Fruit fly (Drosophila melanogaster) whole organism, prepupa: ENCODE data around the gene Obp99d.

Experiments
- CG10631 ChIP-seq: fragments of 200-800 bp; sonication (Bioruptor generic); optimal IDR thresholded peaks from 2 replicates; lab custom pipeline; 2016; ENCODE audit warnings: missing biosample characterization, missing genetic modification characterization
- CG11294 ChIP-seq: fragments of 200-800 bp; sonication (Bioruptor generic); IDR thresholded peaks from 2 replicates; pipeline ENCODE4 v1.3.6; 2022; ENCODE audit warnings: missing biosample characterization, missing genetic modification characterization
- CG11762 ChIP-seq: fragments of 200-800 bp; sonication (Bioruptor generic); optimal IDR thresholded peaks from 3 replicates; lab custom pipeline; 2016; ENCODE audit warnings: missing biosample characterization, missing genetic modification characterization; ENCODE audit not compliant: insufficient read depth
- CG11902 ChIP-seq: fragments of 200-800 bp; sonication (Bioruptor generic); optimal IDR thresholded peaks from 3 replicates; lab custom pipeline; 2016; ENCODE audit warnings: missing biosample characterization, missing genetic modification characterization
- CG15336 ChIP-seq: fragments of 200-800 bp; sonication (Bioruptor generic); IDR thresholded peaks from 2 replicates; pipeline ENCODE4 v1.3.6; 2022; ENCODE audit warnings: missing biosample characterization, missing genetic modification characterization
- CG16779 ChIP-seq: fragments of 200-800 bp; sonication (Bioruptor generic); optimal IDR thresholded peaks from 3 replicates; lab custom pipeline; 2017; ENCODE audit warnings: missing biosample characterization, mild to moderate bottlenecking, missing genetic modification characterization
- CG3032 ChIP-seq: fragments of 200-800 bp; optimal IDR thresholded peaks from 2 replicates; lab custom pipeline; 2019; ENCODE audit warnings: missing biosample characterization, mild to moderate bottlenecking, missing genetic modification characterization, moderate library complexity
- CG31627 ChIP-seq: fragments of 200-800 bp; sonication (Bioruptor generic); optimal IDR thresholded peaks from 3 replicates; lab custom pipeline; 2016; ENCODE audit warnings: missing biosample characterization, missing genetic modification characterization
- CG32006 ChIP-seq: fragments of 200-800 bp; sonication (Bioruptor generic); optimal IDR thresholded peaks from 3 replicates; lab custom pipeline; 2017; ENCODE audit warnings: missing biosample characterization, mild to moderate bottlenecking, missing genetic modification characterization
- CG34406 ChIP-seq: fragments of 200-800 bp; sonication (Bioruptor generic); optimal IDR thresholded peaks from 3 replicates; lab custom pipeline; 2016; ENCODE audit warnings: missing biosample characterization, missing genetic modification characterization
- CG4318 ChIP-seq: fragments of 200-800 bp; sonication (Bioruptor generic); optimal IDR thresholded peaks from 3 replicates; lab custom pipeline; 2017; ENCODE audit warnings: missing biosample characterization, mild to moderate bottlenecking, missing genetic modification characterization
- CG6163 ChIP-seq: fragments of 200-800 bp; sonication (Bioruptor generic); IDR thresholded peaks from 3 replicates; pipeline ENCODE4 v1.3.6; 2022; ENCODE audit warnings: missing biosample characterization, missing genetic modification characterization
- CG6854 ChIP-seq: fragments of 200-800 bp; sonication (Bioruptor generic); optimal IDR thresholded peaks from 2 replicates; lab custom pipeline; 2017; ENCODE audit warnings: missing biosample characterization, mild to moderate bottlenecking, missing genetic modification characterization
- CG8119 ChIP-seq: fragments of 200-800 bp; sonication (Bioruptor generic); IDR thresholded peaks from 3 replicates; pipeline ENCODE4 v1.3.6; 2022; ENCODE audit warnings: missing biosample characterization, missing genetic modification characterization
- CG8319 ChIP-seq: fragments of 200-800 bp; sonication (Bioruptor generic); optimal IDR thresholded peaks from 3 replicates; lab custom pipeline; 2016; ENCODE audit warnings: missing biosample characterization, missing genetic modification characterization
- CG8632 ChIP-seq: fragments of 200-800 bp; sonication (Bioruptor generic); optimal IDR thresholded peaks from 3 replicates; lab custom pipeline; 2016; ENCODE audit warnings: missing biosample characterization, missing genetic modification characterization
- Eip78C ChIP-seq: fragments of 200-800 bp; sonication (Bioruptor generic); peaks from one replicate; lab custom pipeline; 2016; ENCODE audit warnings: missing biosample characterization, missing genetic modification characterization
- Eip93F ChIP-seq: fragments of 200-800 bp; sonication (Bioruptor generic); optimal IDR thresholded peaks from 2 replicates; lab custom pipeline; 2016; ENCODE audit warnings: missing biosample characterization, mild to moderate bottlenecking, missing genetic modification characterization
- Ets21C ChIP-seq: fragments of 200-800 bp; sonication (Bioruptor generic); optimal IDR thresholded peaks from 3 replicates; lab custom pipeline; 2016; ENCODE audit warnings: missing biosample characterization, missing genetic modification characterization
- Ets96B ChIP-seq: fragments of 200-800 bp; optimal IDR thresholded peaks from 2 replicates; lab custom pipeline; 2019; ENCODE audit warnings: missing biosample characterization, mild to moderate bottlenecking, missing genetic modification characterization, moderate library complexity
- Gug ChIP-seq: fragments of 200-800 bp; sonication (Bioruptor generic); IDR thresholded peaks from 2 replicates; pipeline ENCODE4 v1.3.6; 2022; ENCODE audit warnings: missing biosample characterization, missing genetic modification characterization
- Hr39 ChIP-seq: fragments of 200-800 bp; sonication (Bioruptor generic); optimal IDR thresholded peaks from 2 replicates; lab custom pipeline; 2016; ENCODE audit warnings: missing biosample characterization, missing genetic modification characterization
- Lpt ChIP-seq: fragments of 200-800 bp; sonication (Bioruptor generic); optimal IDR thresholded peaks from 3 replicates; lab custom pipeline; 2016; ENCODE audit warnings: missing biosample characterization, missing genetic modification characterization
- Sox102F ChIP-seq: fragments of 200-800 bp; sonication (Bioruptor generic); optimal IDR thresholded peaks from 2 replicates; lab custom pipeline; 2016; ENCODE audit warnings: missing biosample characterization, mild to moderate bottlenecking, missing genetic modification characterization
- Sox14 ChIP-seq: fragments of 200-800 bp; sonication (Bioruptor generic); optimal IDR thresholded peaks from 3 replicates; lab custom pipeline; 2016; ENCODE audit warnings: missing biosample characterization, missing genetic modification characterization
- Sox15 ChIP-seq: fragments of 200-800 bp; sonication (Bioruptor generic); optimal IDR thresholded peaks from 3 replicates; lab custom pipeline; 2016; ENCODE audit warnings: missing biosample characterization, missing genetic modification characterization
- achi ChIP-seq: fragments of 200-800 bp; sonication (Bioruptor generic); optimal IDR thresholded peaks from 3 replicates; lab custom pipeline; 2016; ENCODE audit warnings: missing biosample characterization, missing genetic modification characterization
- eg ChIP-seq: fragments of 200-800 bp; sonication (Bioruptor generic); IDR thresholded peaks from 3 replicates; pipeline ENCODE4 v1.3.6; 2022; ENCODE audit warnings: missing biosample characterization, missing genetic modification characterization
- esn ChIP-seq: fragments of 200-800 bp; sonication (Bioruptor generic); optimal IDR thresholded peaks from 2 replicates; lab custom pipeline; 2016; ENCODE audit warnings: missing biosample characterization, mild to moderate bottlenecking, missing genetic modification characterization, moderate library complexity
- fd59A ChIP-seq: fragments of 200-800 bp; sonication (Bioruptor generic); optimal IDR thresholded peaks from 2 replicates; lab custom pipeline; 2017; ENCODE audit warnings: missing biosample characterization, mild to moderate bottlenecking, missing genetic modification characterization, missing genetic modification reagents
- fd85E ChIP-seq: fragments of 200-800 bp; sonication (Bioruptor generic); optimal IDR thresholded peaks from 3 replicates; lab custom pipeline; 2016; ENCODE audit warnings: missing biosample characterization, missing genetic modification characterization
- fkh ChIP-seq: fragments of 200-800 bp; sonication (Bioruptor generic); optimal IDR thresholded peaks from 3 replicates; lab custom pipeline; 2017; ENCODE audit warnings: missing biosample characterization, mild to moderate bottlenecking, missing genetic modification characterization, moderate library complexity
- lz ChIP-seq: fragments of 200-800 bp; sonication (Bioruptor generic); optimal IDR thresholded peaks from 3 replicates; lab custom pipeline; 2016; ENCODE audit warnings: missing biosample characterization, missing genetic modification characterization
- pdm3 ChIP-seq: fragments of 200-800 bp; sonication (Bioruptor generic); optimal IDR thresholded peaks from 3 replicates; lab custom pipeline; 2016; ENCODE audit warnings: missing biosample characterization, missing genetic modification characterization
- salr ChIP-seq, 2 experiments: fragments of 200-800 bp; sonication (Bioruptor generic); optimal IDR thresholded peaks; 3 replicates each; lab custom pipeline; 2016 to 2018; ENCODE audit warnings: missing biosample characterization in 2 of 2, missing genetic modification characterization in 2 of 2, mild to moderate bottlenecking in 1 of 2
- svp ChIP-seq: fragments of 200-800 bp; sonication (Bioruptor generic); peaks from one replicate; lab custom pipeline; 2016; ENCODE audit warnings: missing biosample characterization, missing genetic modification characterization
- vri ChIP-seq: fragments of 200-800 bp; sonication (Bioruptor generic); optimal IDR thresholded peaks from 3 replicates; lab custom pipeline; 2016; ENCODE audit warnings: missing biosample characterization, mild to moderate bottlenecking, missing genetic modification characterization

Gene Obp99d

dm6 chr3R:29745056-29745455 lies 30.8 kb downstream of the Obp99d start, which contains the start of the genes Wdr24 and IntS11 (continued):
- peak; percentile 98 for TF ChIP-seq Gug (GFP tag; lab: Robert Waterston, UW)
- TF ChIP-seq Hr39: peak; percentile 98
- TF ChIP-seq Eip78C (GFP tag; lab: Kevin White, UChicago): peak; percentile 98
- no peak for TF ChIP-seq fd85E (GFP tag; lab: Kevin White, UChicago)
- peak; percentile 98 for TF ChIP-seq Sox14 (GFP tag; lab: Kevin White, UChicago)
- peak; percentile 92 for TF ChIP-seq CG8632 (GFP tag; lab: Kevin White, UChicago)
- peak; percentile 84 for TF ChIP-seq CG8319
- TF ChIP-seq CG8119 (GFP tag; lab: Robert Waterston, UW): peak; percentile 89
- TF ChIP-seq Eip93F (GFP tag; lab: Kevin White, UChicago): no peak
- peak; percentile 98 for TF ChIP-seq CG31627 (GFP tag; lab: Kevin White, UChicago)
- TF ChIP-seq salr (GFP tag; optimal IDR thresholded peaks at IDR 0.05; lab: Kevin White, UChicago): peak; percentile 82 to 94
- TF ChIP-seq achi (GFP tag; lab: Kevin White, UChicago): peak; percentile 89
- TF ChIP-seq vri: peak; percentile 87
- no peak for TF ChIP-seq CG4318 (GFP tag; lab: Kevin White, UChicago)
- TF ChIP-seq svp: peak; percentile 96
- peak; percentile 98 for TF ChIP-seq CG3032 (tag; lab: Kevin White, UChicago)
- no peak for TF ChIP-seq fkh (GFP tag; lab: Kevin White, UChicago)
- peak; percentile 94 for TF ChIP-seq CG15336 (GFP tag; lab: Robert Waterston, UW)
- TF ChIP-seq CG10631 (GFP tag; lab: Kevin White, UChicago): peak; percentile 95
- TF ChIP-seq CG16779: peak; percentile 84
- peak; percentile 97 for TF ChIP-seq CG32006
- TF ChIP-seq Ets21C: peak; percentile 95
- peak; percentile 98 for TF ChIP-seq CG11294 (GFP tag; lab: Robert Waterston, UW)
- peak; percentile 99 for TF ChIP-seq Sox15 (GFP tag; lab: Kevin White, UChicago)
- TF ChIP-seq Lpt (GFP tag; lab: Kevin White, UChicago): peak; percentile 90
- peak; percentile 98 for TF ChIP-seq CG6163
- TF ChIP-seq fd59A (GFP tag; lab: Kevin White, UChicago): peak; percentile 89

- TF ChIP-seq lz: no peak
- TF ChIP-seq pdm3 (GFP tag; lab: Kevin White, UChicago): no peak
- TF ChIP-seq svp: peak; percentile 96
- peak; percentile 98 for TF ChIP-seq vri
- TF ChIP-seq CG6854 (GFP tag; lab: Kevin White, UChicago): peak; percentile 24
- TF ChIP-seq CG16779: no peak
- no peak for TF ChIP-seq CG11902 (GFP tag; lab: Kevin White, UChicago)
- TF ChIP-seq CG10631 (GFP tag; lab: Kevin White, UChicago): no peak
- TF ChIP-seq Ets96B (tag; lab: Kevin White, UChicago): peak; percentile 14
- TF ChIP-seq esn (GFP tag; lab: Kevin White, UChicago): peak; percentile 43
- TF ChIP-seq Eip78C (GFP tag; lab: Kevin White, UChicago): peak; percentile 5
- peak; percentile 41 for TF ChIP-seq CG34406 (GFP tag; lab: Kevin White, UChicago)
- TF ChIP-seq fkh (GFP tag; lab: Kevin White, UChicago): no peak
- peak; percentile 36 for TF ChIP-seq CG3032 (tag; lab: Kevin White, UChicago)
- no peak for TF ChIP-seq CG11762 (GFP tag; lab: Kevin White, UChicago)
- TF ChIP-seq salr (GFP tag; optimal IDR thresholded peaks at IDR 0.05; lab: Kevin White, UChicago): no peak
- TF ChIP-seq Sox102F (GFP tag; lab: Kevin White, UChicago): no peak
- TF ChIP-seq eg: 0 out of 3 replicates have a peak, but pooled peaks have one; percentile 19
These were observed 34.4 kb downstream of the Obp99d start, which contains the start of the genes ATPsyngamma and yata for dm6 chr3R:29748591-29749303. ATPsyngamma (minus strand) TSS chr3R:29749163. yata (plus strand) TSS chr3R:29749219.
